Fruit fly (Drosophila melanogaster): ENCODE results near the gene Mur18B.
A peak's percentile ranks its signal among the peaks of the same experiment; 100 is the strongest.

Mur18B gene

dm6 chrX:19166152-19166935 lies 46.7 kb upstream of the Mur18B start (continued):
- TF ChIP-seq TFAM (GFP tag; optimal IDR thresholded peaks at IDR 0.05) (no peak), schlank (tag; optimal IDR thresholded peaks at IDR 0.05) (no peak)

DNA sequence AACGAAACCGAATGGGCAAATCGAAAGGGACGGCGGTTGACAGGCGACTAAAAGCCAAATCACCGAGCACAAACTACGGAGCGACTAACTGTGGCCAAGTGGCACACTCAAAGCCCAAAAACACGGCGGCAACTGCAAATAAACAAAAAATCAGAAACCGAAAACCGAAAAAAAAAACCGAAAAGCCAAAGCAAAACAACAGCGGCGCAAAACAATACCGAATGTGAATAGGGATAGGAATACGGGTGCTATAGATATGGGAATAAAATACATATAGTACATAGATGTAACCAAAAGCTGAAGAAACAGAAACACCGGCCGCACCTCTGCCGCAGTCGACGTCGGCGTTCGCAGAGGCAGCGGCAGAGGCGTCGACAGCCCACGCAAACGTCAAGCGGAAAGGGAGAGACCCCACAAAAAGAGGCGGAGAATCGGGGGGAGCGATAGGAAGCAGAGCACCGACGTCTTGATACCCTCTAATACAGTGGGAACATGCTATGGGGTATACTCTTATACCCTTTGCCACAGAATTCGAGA lies 46.0 kb upstream of the Mur18B start, which contains the start of gene RhoGAP18B:
Gene RhoGAP18B, minus strand, starts transcription at position 51 of the 537 bp plus-strand sequence.
- peak; percentile 69 for TF ChIP-seq abd-A (tag; optimal IDR thresholded peaks at IDR 0.05)
- peak in 1 of 2 experiments; percentile 34 for TF ChIP-seq Pdp1 (GFP tag; optimal IDR thresholded peaks at IDR 0.05)
- TF ChIP-seq bowl (GFP tag; IDR thresholded peaks at IDR 0.05): no peak
- TF ChIP-seq Adf1 (GFP tag; IDR thresholded peaks at IDR 0.05): peak; percentile 98
- no peak for TF ChIP-seq B-H2 (GFP tag; optimal IDR thresholded peaks at IDR 0.05)
- no peak for TF ChIP-seq Hand (GFP tag; optimal IDR thresholded peaks at IDR 0.05)
- TF ChIP-seq fru (optimal IDR thresholded peaks at IDR 0.05): no peak
- peak; percentile 46 for TF ChIP-seq Deaf1 (tag; optimal IDR thresholded peaks at IDR 0.05)
- TF ChIP-seq chinmo (GFP tag; IDR thresholded peaks at IDR 0.05; ENCODE audit: partially characterized antibody): peak; percentile 83; the same call in 2 of the 4 replicates
- no peak for TF ChIP-seq B-H1 (GFP tag; IDR thresholded peaks at IDR 0.05)
- TF ChIP-seq CG13287 (GFP tag; IDR thresholded peaks at IDR 0.05; ENCODE audit: partially characterized antibody): peak; percentile 18; the same call in 1 of the 2 replicates
- peak; percentile 85; the same call in 2 of the 3 replicates for TF ChIP-seq so (GFP tag; IDR thresholded peaks at IDR 0.05)
- no peak for TF ChIP-seq CG8944 (GFP tag; optimal IDR thresholded peaks at IDR 0.05)
- peak; percentile 98 for TF ChIP-seq CG2199 (GFP tag; IDR thresholded peaks at IDR 0.05)
- TF ChIP-seq Drgx (GFP tag; IDR thresholded peaks at IDR 0.05): no peak
- peak; percentile 97 for TF ChIP-seq sr (GFP tag; IDR thresholded peaks at IDR 0.05)
- TF ChIP-seq D19B (GFP tag; optimal IDR thresholded peaks at IDR 0.05): peak; percentile 71
- TF ChIP-seq cg (GFP tag; optimal IDR thresholded peaks at IDR 0.05): peak; percentile 17
- TF ChIP-seq crol (GFP tag; IDR thresholded peaks at IDR 0.05): peak; percentile 60
- peak; percentile 22 for TF ChIP-seq CG12769 (tag; optimal IDR thresholded peaks at IDR 0.05)
- TF ChIP-seq row (GFP tag; IDR thresholded peaks at IDR 0.05): peak; percentile 64
- TF ChIP-seq CG16813 (GFP tag; IDR thresholded peaks at IDR 0.05; ENCODE audit: partially characterized antibody): no peak
- peak; percentile 9 for TF ChIP-seq sqz (GFP tag; optimal IDR thresholded peaks at IDR 0.05)
- TF ChIP-seq NK7.1 (GFP tag; optimal IDR thresholded peaks at IDR 0.05): no peak
- peak; percentile 83 for TF ChIP-seq CG13894 (tag; optimal IDR thresholded peaks at IDR 0.05)
- TF ChIP-seq Med (GFP tag): peak; percentile 16

DNA sequence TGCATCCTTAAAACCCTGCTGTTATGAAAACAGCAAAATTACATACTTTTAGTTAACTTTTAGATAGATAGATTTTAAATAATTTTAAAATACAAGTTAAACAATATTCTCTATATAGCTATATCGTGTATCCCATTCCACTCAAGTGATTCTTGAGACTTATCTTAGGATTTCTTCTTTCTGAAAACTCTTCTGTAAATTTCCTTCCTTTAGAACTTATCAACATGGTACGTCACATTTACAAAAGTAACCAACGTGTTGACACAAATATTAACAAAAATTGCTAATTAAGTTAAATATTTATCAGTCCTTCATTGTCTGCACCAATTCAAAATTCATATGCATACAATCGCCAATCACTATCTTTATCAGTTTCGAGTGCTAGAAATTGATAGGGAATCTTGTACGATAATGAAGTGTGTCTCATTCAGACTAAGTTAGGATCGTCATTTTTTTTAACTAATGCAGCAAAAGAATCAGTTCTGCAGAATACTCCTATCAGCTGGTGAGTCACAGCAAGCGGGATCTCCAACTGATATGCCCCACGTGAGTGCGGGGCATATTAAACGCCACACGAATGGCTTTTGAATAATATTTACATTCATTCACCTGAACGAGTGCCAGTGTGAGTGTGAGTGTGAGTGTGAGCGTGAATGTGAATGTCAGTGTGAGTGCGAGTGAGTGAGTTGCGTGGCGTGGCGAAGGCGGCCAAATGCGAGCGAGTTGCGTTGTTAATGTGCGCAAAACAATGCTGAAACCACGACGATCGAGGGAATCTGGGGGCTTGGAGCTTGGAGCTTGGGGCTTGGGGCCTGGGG lies 45.3 kb upstream of the Mur18B start:
- TF ChIP-seq pb (GFP tag; optimal IDR thresholded peaks at IDR 0.05) (peak; percentile 16), CG10543 (GFP tag; optimal IDR thresholded peaks at IDR 0.05) (peak; percentile 60), pan (optimal IDR thresholded peaks at IDR 0.05) (no peak), pan (GFP tag; optimal IDR thresholded peaks at IDR 0.05 in 1 of 2, IDR thresholded peaks at IDR 0.05 in 1 of 2) (peak in 1 of 2 experiments; percentile 49), chinmo (GFP tag; IDR thresholded peaks at IDR 0.05; ENCODE audit: partially characterized antibody) (peak; percentile 81; the same call in 3 of the 4 replicates), CG8359 (GFP tag; optimal IDR thresholded peaks at IDR 0.05; ENCODE audit: borderline replicate concordance) (no peak), bcd (GFP tag; optimal IDR thresholded peaks at IDR 0.05) (no peak), CG2129 (GFP tag; IDR thresholded peaks at IDR 0.05; ENCODE audit: partially characterized antibody) (no peak), Doc3 (GFP tag; IDR thresholded peaks at IDR 0.05; ENCODE audit: partially characterized antibody) (no peak), CG2875 (GFP tag; optimal IDR thresholded peaks at IDR 0.05) (no peak), abd-A (tag; optimal IDR thresholded peaks at IDR 0.05) (peak; percentile 77), sqz (GFP tag; optimal IDR thresholded peaks at IDR 0.05) (no peak), CG3281 (GFP tag; optimal IDR thresholded peaks at IDR 0.05) (no peak), CG6654 (GFP tag; optimal IDR thresholded peaks at IDR 0.05) (no peak), lmd (GFP tag; IDR thresholded peaks at IDR 0.05) (no peak; the same call in 1 of the 2 replicates), CG12744 (GFP tag; optimal IDR thresholded peaks at IDR 0.05) (no peak), CG8765 (GFP tag; IDR thresholded peaks at IDR 0.05) (no peak), CG13624 (GFP tag; optimal IDR thresholded peaks at IDR 0.05) (peak; percentile 49), D (optimal IDR thresholded peaks at IDR 0.05) (no peak), D (GFP tag; optimal IDR thresholded peaks at IDR 0.05) (no peak)
